Fruit fly (Drosophila melanogaster) whole organism, embryonic: ENCODE data around the gene mRpS25.

Source experiments
- CG14710 ChIP-seq: fragments of 200-800 bp; sonication (Bioruptor generic); optimal IDR thresholded peaks from 3 replicates; lab custom pipeline; 2019; ENCODE audit warnings: missing biosample characterization, mild to moderate bottlenecking, missing genetic modification characterization, moderate library complexity
- CG14860 ChIP-seq: fragments of 200-800 bp; sonication (Bioruptor generic); IDR thresholded peaks from 3 replicates; pipeline ENCODE4 v1.3.6; 2022; ENCODE audit warnings: missing biosample characterization, missing genetic modification characterization; ENCODE audit not compliant: partially characterized antibody
- CG14965 ChIP-seq: fragments of 200-800 bp; sonication (Bioruptor generic); optimal IDR thresholded peaks from 2 replicates; lab custom pipeline; 2016; ENCODE audit warnings: missing biosample characterization, missing genetic modification characterization, borderline replicate concordance
- CG1602 ChIP-seq: fragments of 200-800 bp; sonication (Bioruptor generic); optimal IDR thresholded peaks from 3 replicates; lab custom pipeline; 2016; ENCODE audit warnings: missing biosample characterization, missing genetic modification characterization
- CG17829 ChIP-seq: fragments of 200-800 bp; optimal IDR thresholded peaks from 2 replicates; lab custom pipeline; 2019; ENCODE audit warnings: missing biosample characterization, mild to moderate bottlenecking, missing genetic modification characterization, moderate library complexity
- CG1832 ChIP-seq: fragments of 200-800 bp; sonication (Bioruptor generic); optimal IDR thresholded peaks from 2 replicates; lab custom pipeline; 2017; ENCODE audit warnings: missing biosample characterization, mild to moderate bottlenecking, missing genetic modification characterization, inconsistent platforms
- CG2199 ChIP-seq: fragments of 200-800 bp; sonication (Bioruptor generic); IDR thresholded peaks from 3 replicates; pipeline ENCODE4 v1.3.6; 2022; ENCODE audit warnings: missing biosample characterization, missing genetic modification characterization
- CG2678 ChIP-seq: fragments of 200-800 bp; sonication (Bioruptor generic); optimal IDR thresholded peaks from 3 replicates; lab custom pipeline; 2019; ENCODE audit warnings: missing biosample characterization, mild to moderate bottlenecking, missing genetic modification characterization, moderate library complexity
- CG32767 ChIP-seq: fragments of 200-800 bp; sonication (Bioruptor generic); IDR thresholded peaks from 2 replicates; pipeline ENCODE4 v1.3.6; 2022; ENCODE audit warnings: missing biosample characterization, missing genetic modification characterization
- CG32772 ChIP-seq: fragments of 200-800 bp; sonication (Bioruptor generic); IDR thresholded peaks from 2 replicates; pipeline ENCODE4 v1.3.6; 2022; ENCODE audit warnings: missing biosample characterization, missing genetic modification characterization
- CG6175 ChIP-seq: fragments of 200-800 bp; sonication (Bioruptor generic); IDR thresholded peaks from 3 replicates; pipeline ENCODE4 v1.3.6; 2022; ENCODE audit warnings: missing biosample characterization, missing genetic modification characterization
- CG6765 ChIP-seq: fragments of 200-800 bp; sonication (Bioruptor generic); optimal IDR thresholded peaks from 3 replicates; lab custom pipeline; 2017; ENCODE audit warnings: missing biosample characterization, mild to moderate bottlenecking, missing genetic modification characterization
- CG7745 ChIP-seq: fragments of 200-800 bp; sonication (Bioruptor generic); optimal IDR thresholded peaks from 2 replicates; lab custom pipeline; 2018; ENCODE audit warnings: missing biosample characterization, mild to moderate bottlenecking, missing genetic modification characterization, moderate library complexity
- Drgx ChIP-seq: fragments of 200-800 bp; sonication (Bioruptor generic); IDR thresholded peaks from 2 replicates; pipeline ENCODE4 v1.3.6; 2022; ENCODE audit warnings: missing biosample characterization, missing genetic modification characterization
- Elba2 ChIP-seq: fragments of 200-800 bp; sonication (Bioruptor generic); optimal IDR thresholded peaks from 3 replicates; lab custom pipeline; 2016; ENCODE audit warnings: missing biosample characterization, missing genetic modification characterization
- Fer1 ChIP-seq: fragments of 200-800 bp; sonication (Bioruptor generic); optimal IDR thresholded peaks from 2 replicates; lab custom pipeline; 2017; ENCODE audit warnings: missing biosample characterization, mild to moderate bottlenecking, missing genetic modification characterization
- Hey ChIP-seq: fragments of 200-800 bp; sonication (Bioruptor generic); optimal IDR thresholded peaks from 3 replicates; lab custom pipeline; 2018; ENCODE audit warnings: missing biosample characterization, mild to moderate bottlenecking, missing genetic modification characterization
- Hr51 ChIP-seq, 2 experiments: fragments of 200-800 bp; sonication (Bioruptor generic); optimal IDR thresholded peaks; 2 replicates in 1 of 2; 3 replicates in 1 of 2; lab custom pipeline; 2016 to 2018; ENCODE audit warnings: missing biosample characterization in 2 of 2, missing genetic modification characterization in 2 of 2, mild to moderate bottlenecking in 1 of 2, moderate library complexity in 1 of 2
- MTF-1 ChIP-seq: fragments of 200-800 bp; sonication (Bioruptor generic); optimal IDR thresholded peaks from 2 replicates; lab custom pipeline; 2018; ENCODE audit warnings: missing biosample characterization, mild to moderate bottlenecking, missing genetic modification characterization, borderline replicate concordance
- Mrtf ChIP-seq: fragments of 200-800 bp; sonication (Bioruptor generic); IDR thresholded peaks from 3 replicates; pipeline ENCODE4 v1.3.6; 2022; ENCODE audit warnings: missing biosample characterization, missing genetic modification characterization
- NC2β ChIP-seq: fragments of 200-800 bp; sonication (Bioruptor generic); optimal IDR thresholded peaks from 2 replicates; lab custom pipeline; 2016; ENCODE audit warnings: missing biosample characterization, missing genetic modification characterization
- Nf-YC ChIP-seq: fragments of 200-800 bp; optimal IDR thresholded peaks from 3 replicates; lab custom pipeline; 2019; ENCODE audit warnings: missing biosample characterization, mild to moderate bottlenecking, missing genetic modification characterization, moderate library complexity
- Sox102F ChIP-seq: fragments of 200-800 bp; sonication (Bioruptor generic); optimal IDR thresholded peaks from 2 replicates; lab custom pipeline; 2018; ENCODE audit warnings: missing biosample characterization, mild to moderate bottlenecking, missing genetic modification characterization, moderate library complexity
- Spps ChIP-seq: fragments of 200-800 bp; sonication (Bioruptor generic); optimal IDR thresholded peaks from 2 replicates; lab custom pipeline; 2018; ENCODE audit warnings: missing biosample characterization, mild to moderate bottlenecking, missing genetic modification characterization
- Vsx1 ChIP-seq: fragments of 200-800 bp; sonication (Bioruptor generic); optimal IDR thresholded peaks from 2 replicates; lab custom pipeline; 2017; ENCODE audit warnings: missing biosample characterization, mild to moderate bottlenecking, missing genetic modification characterization, missing genetic modification reagents
- YL-1 ChIP-seq: fragments of 200-800 bp; sonication (Bioruptor generic); optimal IDR thresholded peaks from 3 replicates; lab custom pipeline; 2017; ENCODE audit warnings: missing biosample characterization, mild to moderate bottlenecking, missing genetic modification characterization
- amos ChIP-seq: fragments of 200-800 bp; sonication (Bioruptor generic); IDR thresholded peaks from 2 replicates; pipeline ENCODE4 v1.3.6; 2022; ENCODE audit warnings: missing biosample characterization, missing genetic modification characterization; ENCODE audit not compliant: partially characterized antibody
- aop ChIP-seq: fragments of 200-800 bp; sonication (Bioruptor generic); IDR thresholded peaks from 2 replicates; pipeline ENCODE4 v1.3.6; 2022; ENCODE audit warnings: missing biosample characterization, missing genetic modification characterization
- ato ChIP-seq: fragments of 200-800 bp; sonication (Bioruptor generic); IDR thresholded peaks from 2 replicates; pipeline ENCODE4 v1.3.6; 2022; ENCODE audit warnings: missing biosample characterization, missing genetic modification characterization; ENCODE audit not compliant: partially characterized antibody
- bcd ChIP-seq: fragments of 200-800 bp; sonication (Bioruptor generic); optimal IDR thresholded peaks from 2 replicates; lab custom pipeline; 2017; ENCODE audit warnings: missing biosample characterization, mild to moderate bottlenecking, missing genetic modification characterization
- cato ChIP-seq: fragments of 200-800 bp; sonication (Bioruptor generic); optimal IDR thresholded peaks from 2 replicates; lab custom pipeline; 2016; ENCODE audit warnings: missing biosample characterization, missing genetic modification characterization, borderline replicate concordance
- caup ChIP-seq: fragments of 200-800 bp; sonication (Bioruptor generic); optimal IDR thresholded peaks from 3 replicates; lab custom pipeline; 2017; ENCODE audit warnings: missing biosample characterization, mild to moderate bottlenecking, missing genetic modification characterization, moderate library complexity; ENCODE audit not compliant: severe bottlenecking
- chinmo ChIP-seq: fragments of 200-800 bp; sonication (Bioruptor generic); IDR thresholded peaks from 4 replicates; pipeline ENCODE4 v1.3.6; 2022; ENCODE audit warnings: missing biosample characterization, missing genetic modification characterization; ENCODE audit not compliant: partially characterized antibody
- disco-r ChIP-seq: fragments of 200-800 bp; sonication (Bioruptor generic); optimal IDR thresholded peaks from 2 replicates; lab custom pipeline; 2016; ENCODE audit warnings: missing biosample characterization, missing genetic modification characterization
- ems ChIP-seq: fragments of 200-800 bp; sonication (Bioruptor generic); optimal IDR thresholded peaks from 3 replicates; lab custom pipeline; 2016; ENCODE audit warnings: missing biosample characterization, missing genetic modification characterization
- fu2 ChIP-seq: fragments of 200-800 bp; sonication (Bioruptor generic); optimal IDR thresholded peaks from 2 replicates; lab custom pipeline; 2016; ENCODE audit warnings: missing biosample characterization, missing genetic modification characterization
- gcm ChIP-seq: fragments of 200-800 bp; sonication (Bioruptor generic); optimal IDR thresholded peaks from 2 replicates; lab custom pipeline; 2019; ENCODE audit warnings: missing biosample characterization, mild to moderate bottlenecking, missing genetic modification characterization, moderate library complexity
- grau ChIP-seq: fragments of 200-800 bp; optimal IDR thresholded peaks from 3 replicates; lab custom pipeline; 2019; ENCODE audit warnings: missing biosample characterization, mild to moderate bottlenecking, missing genetic modification characterization, moderate library complexity
- ham ChIP-seq: fragments of 200-800 bp; sonication (Bioruptor generic); IDR thresholded peaks from 2 replicates; pipeline ENCODE4 v1.3.6; 2022; ENCODE audit warnings: missing biosample characterization, missing genetic modification characterization
- lbe ChIP-seq: fragments of 200-800 bp; sonication (Bioruptor generic); optimal IDR thresholded peaks from 2 replicates; lab custom pipeline; 2016; ENCODE audit warnings: missing biosample characterization, mild to moderate bottlenecking, missing genetic modification characterization
- maf-S ChIP-seq: fragments of 200-800 bp; sonication (Bioruptor generic); optimal IDR thresholded peaks from 2 replicates; lab custom pipeline; 2016; ENCODE audit warnings: missing biosample characterization, missing genetic modification characterization
- nmo ChIP-seq: fragments of 200-800 bp; sonication (Bioruptor generic); optimal IDR thresholded peaks from 2 replicates; lab custom pipeline; 2018; ENCODE audit warnings: missing biosample characterization, mild to moderate bottlenecking, missing genetic modification characterization, moderate library complexity
- pan ChIP-seq, 4 experiments: fragments of >200 bp in 3 of 4; fragments of 200-800 bp in 1 of 4; sonication (Bioruptor generic) in 1 of 4; optimal IDR thresholded peaks in 3 of 4; IDR thresholded peaks in 1 of 4; 2 replicates each; pipeline versions ENCODE4 v1.3.6 to Lab custom; 2017 to 2022; ENCODE audit warnings: missing biosample characterization in 2 of 4, missing genetic modification characterization in 2 of 4, mixed read lengths in 1 of 4
- pnt ChIP-seq: fragments of 200-800 bp; sonication (Bioruptor generic); optimal IDR thresholded peaks from 3 replicates; lab custom pipeline; 2016; ENCODE audit warnings: missing biosample characterization, missing genetic modification characterization
- schlank ChIP-seq: fragments of 200-800 bp; sonication (Bioruptor generic); optimal IDR thresholded peaks from 2 replicates; lab custom pipeline; 2018; ENCODE audit warnings: missing biosample characterization, mild to moderate bottlenecking, missing genetic modification characterization
- seq ChIP-seq: fragments of 200-800 bp; sonication (Bioruptor generic); IDR thresholded peaks from 2 replicates; pipeline ENCODE4 v1.3.6; 2022; ENCODE audit warnings: missing biosample characterization, missing genetic modification characterization
- slbo ChIP-seq: fragments of 200-800 bp; sonication (Bioruptor generic); IDR thresholded peaks from 2 replicates; pipeline ENCODE4 v1.3.6; 2022; ENCODE audit warnings: missing biosample characterization, missing genetic modification characterization
- tgo ChIP-seq: fragments of 200-800 bp; sonication (Bioruptor generic); IDR thresholded peaks from 3 replicates; pipeline ENCODE4 v1.3.6; 2022; ENCODE audit warnings: missing biosample characterization, missing genetic modification characterization
- zf30C ChIP-seq: fragments of 200-800 bp; sonication (Bioruptor generic); optimal IDR thresholded peaks from 3 replicates; lab custom pipeline; 2018; ENCODE audit warnings: missing biosample characterization, mild to moderate bottlenecking, missing genetic modification characterization

mRpS25 gene

dm6 chrX:14588996-14589621, 6.3 kb upstream of the mRpS25 start (continued):
- TF ChIP-seq pnt = no peak
- no peak for TF ChIP-seq ems
- no peak for TF ChIP-seq zf30C (GFP tag; lab: Kevin White, UChicago)
- no peak for TF ChIP-seq aop
- TF ChIP-seq CG2678 = peak; percentile 26
- TF ChIP-seq CG17829 (tag; lab: Kevin White, UChicago) = no peak
- no peak for TF ChIP-seq Hey (tag; lab: Kevin White, UChicago)
- no peak for TF ChIP-seq CG32767 (GFP tag; lab: Robert Waterston, UW)
- no peak for TF ChIP-seq Drgx (GFP tag; lab: Robert Waterston, UW)
- no peak for TF ChIP-seq cato (GFP tag; lab: Kevin White, UChicago)
- 0 out of 4 replicates have a peak, but pooled peaks have one; percentile 36 for TF ChIP-seq chinmo (GFP tag; lab: Robert Waterston, UW)
- no peak for TF ChIP-seq CG6765 (GFP tag; lab: Kevin White, UChicago)
- no peak for TF ChIP-seq Mrtf (GFP tag; lab: Robert Waterston, UW)
- TF ChIP-seq Vsx1 (GFP tag; lab: Kevin White, UChicago) = no peak
- no peak for TF ChIP-seq CG1602 (GFP tag; lab: Kevin White, UChicago)
- no peak for TF ChIP-seq slbo (GFP tag; lab: Robert Waterston, UW)
- TF ChIP-seq Elba2 (GFP tag; lab: Kevin White, UChicago) = no peak
- TF ChIP-seq pan (optimal IDR thresholded peaks at IDR 0.05; lab: Kevin White, UChicago) = no peak
- no peak for TF ChIP-seq pan (GFP tag; optimal IDR thresholded peaks at IDR 0.05 in 1 of 2, IDR thresholded peaks at IDR 0.05 in 1 of 2)
- TF ChIP-seq grau (tag; lab: Kevin White, UChicago) = peak; percentile 5
- TF ChIP-seq Nf-YC (tag; lab: Kevin White, UChicago) = no peak
- peak; percentile 13 for TF ChIP-seq bcd
- TF ChIP-seq maf-S (GFP tag; lab: Kevin White, UChicago) = no peak
- no peak for TF ChIP-seq CG14965 (GFP tag; lab: Kevin White, UChicago)
- TF ChIP-seq CG2199 (GFP tag; lab: Robert Waterston, UW) = no peak
- no peak for TF ChIP-seq ato (GFP tag; lab: Robert Waterston, UW)
- TF ChIP-seq caup (GFP tag; lab: Kevin White, UChicago) = no peak
- TF ChIP-seq nmo = no peak
- TF ChIP-seq MTF-1 (GFP tag; lab: Kevin White, UChicago) = no peak
- TF ChIP-seq gcm (GFP tag; lab: Kevin White, UChicago) = no peak
- no peak for TF ChIP-seq disco-r
- TF ChIP-seq NC2β (GFP tag; lab: Kevin White, UChicago) = no peak
- no peak for TF ChIP-seq lbe (GFP tag; lab: Kevin White, UChicago)
- no peak for TF ChIP-seq CG32772 (GFP tag; lab: Robert Waterston, UW)
- no peak for TF ChIP-seq ham (GFP tag; lab: Robert Waterston, UW)
- no peak for TF ChIP-seq schlank (tag; lab: Kevin White, UChicago)
- TF ChIP-seq amos (GFP tag; lab: Robert Waterston, UW) = no peak
- no peak for TF ChIP-seq seq (GFP tag; lab: Robert Waterston, UW)
- peak; percentile 40 for TF ChIP-seq Fer1 (GFP tag; lab: Kevin White, UChicago)
- no peak for TF ChIP-seq Spps (tag; lab: Kevin White, UChicago)
- no peak for TF ChIP-seq fu2 (GFP tag; lab: Kevin White, UChicago)
- TF ChIP-seq CG7745 (tag; lab: Kevin White, UChicago) = no peak
- no peak for TF ChIP-seq CG14710 (tag; lab: Kevin White, UChicago)
- TF ChIP-seq CG1832 = no peak
- TF ChIP-seq YL-1 = no peak
- no peak for TF ChIP-seq CG6175
- no peak for TF ChIP-seq Sox102F (GFP tag; lab: Kevin White, UChicago)
- no peak for TF ChIP-seq CG14860
- peak in 1 of 2 experiments; percentile 38 for TF ChIP-seq Hr51 (GFP tag; optimal IDR thresholded peaks at IDR 0.05; lab: Kevin White, UChicago)
- TF ChIP-seq tgo (GFP tag; lab: Robert Waterston, UW) = no peak
